Worm (Caenorhabditis elegans) whole organism, early embryonic: ENCODE data around the gene C17G10.13.

Experiments used
- B0310.2 ChIP-seq: sonication (generic microtip); optimal IDR thresholded peaks from 2 replicates; lab custom pipeline; 2016; ENCODE audit warnings: mild to moderate bottlenecking, missing genetic modification characterization, missing compliant biosample characterization
- F13C5.2 ChIP-seq: sonication (generic microtip); optimal IDR thresholded peaks from 2 replicates; lab custom pipeline; 2017; ENCODE audit warnings: mild to moderate bottlenecking, missing genetic modification characterization, inconsistent platforms, missing compliant biosample characterization
- aly-1 ChIP-seq: sonication (generic microtip); optimal IDR thresholded peaks from 2 replicates; lab custom pipeline; 2016; ENCODE audit warnings: missing genetic modification characterization, missing compliant biosample characterization
- ama-1 ChIP-seq: fragments of 150-350 bp; optimal IDR thresholded peaks from 2 replicates; lab custom pipeline; 2014
- ceh-13 ChIP-seq: fragments of 200-800 bp; sonication (Bioruptor generic); optimal IDR thresholded peaks from 2 replicates; lab custom pipeline; 2018; ENCODE audit warnings: mild to moderate bottlenecking, missing genetic modification characterization, missing compliant biosample characterization
- ceh-36 ChIP-seq: sonication (generic microtip); optimal IDR thresholded peaks from 2 replicates; lab custom pipeline; 2016; ENCODE audit warnings: missing genetic modification characterization, inconsistent platforms, missing compliant biosample characterization
- ets-7 ChIP-seq: sonication (generic microtip); optimal IDR thresholded peaks from 2 replicates; lab custom pipeline; 2016; ENCODE audit warnings: missing genotype, missing genetic modification characterization, missing compliant biosample characterization
- flt-1 ChIP-seq: fragments of 200-800 bp; sonication (Bioruptor generic); IDR thresholded peaks from 2 replicates; pipeline ENCODE4 v1.3.6; 2022; ENCODE audit warnings: missing genetic modification characterization, missing compliant biosample characterization
- hmbx-1 ChIP-seq: sonication (generic microtip); optimal IDR thresholded peaks from 2 replicates; lab custom pipeline; 2016; ENCODE audit warnings: mild to moderate bottlenecking, missing genetic modification characterization, missing compliant biosample characterization
- hmg-4 ChIP-seq: fragments of 200-800 bp; sonication (Bioruptor generic); optimal IDR thresholded peaks from 2 replicates; lab custom pipeline; 2018; ENCODE audit warnings: mild to moderate bottlenecking, missing genetic modification characterization, missing compliant biosample characterization
- hnd-1 ChIP-seq: sonication (generic microtip); optimal IDR thresholded peaks from 2 replicates; lab custom pipeline; 2016; ENCODE audit warnings: missing genetic modification characterization, missing compliant biosample characterization
- pes-1 ChIP-seq: fragments of 200-800 bp; sonication (Bioruptor generic); IDR thresholded peaks from 2 replicates; pipeline ENCODE4 v1.3.6; 2022; ENCODE audit warnings: missing genetic modification reagents, missing genetic modification characterization, missing compliant biosample characterization
- scrt-1 ChIP-seq: fragments of 200-800 bp; sonication (Bioruptor generic); IDR thresholded peaks from 2 replicates; pipeline ENCODE4 v1.3.6; 2022; ENCODE audit warnings: missing genetic modification characterization, missing compliant biosample characterization
- sea-1 ChIP-seq: fragments of 200-800 bp; sonication (Bioruptor generic); conservative IDR thresholded peaks from 2 replicates; pipeline ENCODE4 v1.3.6; 2022; ENCODE audit warnings: missing genetic modification characterization, missing compliant biosample characterization
- tbx-11 ChIP-seq: fragments of 200-800 bp; sonication (Bioruptor generic); IDR thresholded peaks from 2 replicates; pipeline ENCODE4 v1.3.6; 2022; ENCODE audit warnings: missing genetic modification characterization, missing compliant biosample characterization
- tbx-37 ChIP-seq: fragments of 200-800 bp; sonication (Bioruptor generic); conservative IDR thresholded peaks from 2 replicates; pipeline ENCODE4 v1.3.6; 2022; ENCODE audit warnings: missing genetic modification reagents, missing genetic modification characterization, missing compliant biosample characterization
- tra-4 ChIP-seq: sonication (generic microtip); optimal IDR thresholded peaks from 2 replicates; lab custom pipeline; 2017; ENCODE audit warnings: missing genetic modification characterization, missing compliant biosample characterization

The C17G10.13 gene

ce11 chrII:5553531-5553930, 36.1 kb downstream of the C17G10.13 start:
- TF ChIP-seq ama-1 (no peak), tbx-11 (GFP tag; lab: Robert Waterston, UW) (no peak), ceh-13 (no peak), hmg-4 (GFP tag; lab: Kevin White, UChicago) (no peak), scrt-1 (no peak)

- TF ChIP-seq pes-1 (GFP tag; lab: Robert Waterston, UW), result no peak
Measured at ce11 chrII:5551517-5551916, 38.1 kb downstream of the C17G10.13 start, which contains the start of gene C17C3.5. Gene C17C3.5 (plus strand): TSS chrII:5551817.

ce11 chrII:5549746-5550145, 39.8 kb downstream of the C17G10.13 start, which contains the start of gene C17C3.6:
Gene C17C3.6 (plus strand): TSS chrII:5550046.
- no peak for TF ChIP-seq flt-1 (GFP tag; lab: Robert Waterston, UW)
- TF ChIP-seq hnd-1 (tag; lab: Kevin White, UChicago), result no peak
- TF ChIP-seq pes-1 (GFP tag; lab: Robert Waterston, UW), result no peak
- no peak for TF ChIP-seq sea-1 (GFP tag; lab: Robert Waterston, UW)
- no peak for TF ChIP-seq ceh-36 (tag; lab: Kevin White, UChicago)
- no peak for TF ChIP-seq aly-1 (tag; lab: Kevin White, UChicago)
- no peak for TF ChIP-seq tbx-37 (GFP tag; lab: Robert Waterston, UW)
- no peak for TF ChIP-seq scrt-1
- no peak for TF ChIP-seq F13C5.2 (tag; lab: Kevin White, UChicago)
- no peak for TF ChIP-seq hmbx-1 (tag; lab: Kevin White, UChicago)
- TF ChIP-seq B0310.2, result no peak
- TF ChIP-seq tbx-11 (GFP tag; lab: Robert Waterston, UW), result no peak
- TF ChIP-seq ceh-13, result no peak
- TF ChIP-seq hmg-4 (GFP tag; lab: Kevin White, UChicago), result no peak
- TF ChIP-seq tra-4, result no peak
- TF ChIP-seq ama-1, result no peak
- no peak for TF ChIP-seq ets-7

DNA sequence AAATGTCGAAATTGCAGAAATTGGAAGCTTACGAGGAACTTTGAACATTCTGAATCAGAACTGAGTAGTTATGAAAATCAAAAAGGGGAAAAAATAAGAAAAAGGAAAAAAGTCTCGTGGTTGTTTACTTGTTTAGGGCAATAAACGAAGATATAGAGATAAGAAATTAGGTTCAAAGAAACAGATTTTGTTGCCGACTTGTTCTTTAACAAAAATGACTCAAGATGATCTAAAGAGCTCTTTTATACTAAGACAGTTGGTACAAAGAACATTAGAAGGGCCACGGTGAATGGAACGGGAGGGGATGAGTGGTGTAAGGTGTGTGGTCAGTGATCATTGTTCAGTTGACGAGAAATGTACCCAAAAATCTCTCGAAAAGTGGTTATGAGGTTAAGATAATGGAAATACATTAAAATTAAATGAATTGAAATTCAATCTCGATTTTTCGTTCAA, 42.1 kb downstream of the C17G10.13 start, which contains the start of gene acdh-2:
Gene acdh-2 (minus strand): TSS at position 51 of the 453 bp plus-strand sequence.
- TF ChIP-seq B0310.2, result no peak
- no peak for TF ChIP-seq scrt-1
- no peak for TF ChIP-seq ama-1
- no peak for TF ChIP-seq ceh-36 (tag; lab: Kevin White, UChicago)
- TF ChIP-seq F13C5.2 (tag; lab: Kevin White, UChicago), result no peak
- no peak for TF ChIP-seq aly-1 (tag; lab: Kevin White, UChicago)
- TF ChIP-seq hmg-4 (GFP tag; lab: Kevin White, UChicago), result no peak
- TF ChIP-seq pes-1 (GFP tag; lab: Robert Waterston, UW), result no peak
- no peak for TF ChIP-seq tbx-37 (GFP tag; lab: Robert Waterston, UW)
- no peak for TF ChIP-seq ets-7
- TF ChIP-seq hmbx-1 (tag; lab: Kevin White, UChicago), result no peak
- no peak for TF ChIP-seq sea-1 (GFP tag; lab: Robert Waterston, UW)
- TF ChIP-seq flt-1 (GFP tag; lab: Robert Waterston, UW), result no peak
- no peak for TF ChIP-seq tra-4
- no peak for TF ChIP-seq ceh-13
- TF ChIP-seq hnd-1 (tag; lab: Kevin White, UChicago), result no peak
- no peak for TF ChIP-seq tbx-11 (GFP tag; lab: Robert Waterston, UW)

DNA sequence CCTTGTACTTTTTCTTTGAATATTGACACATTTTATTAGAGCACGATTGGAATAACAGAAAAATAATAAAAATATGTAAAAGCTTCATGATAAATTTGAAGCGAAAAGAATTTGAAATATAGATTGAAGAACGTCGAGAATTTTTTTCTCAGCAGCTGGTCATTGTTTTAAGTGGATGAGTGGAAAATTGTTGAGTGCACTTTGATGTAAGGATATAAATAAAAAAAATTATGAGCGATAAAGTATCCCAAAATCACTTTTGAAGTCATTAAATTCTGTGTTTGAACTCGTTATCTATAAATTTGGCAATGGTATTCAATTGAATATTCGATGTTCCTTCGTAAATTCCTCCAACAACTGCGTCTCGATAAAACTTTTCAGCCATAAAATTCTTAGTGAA, 44.8 kb downstream of the C17G10.13 start, which contains the start of gene ins-13:
Gene ins-13 (minus strand): TSS at position 101 of the 400 bp plus-strand sequence.
- no peak for TF ChIP-seq tra-4
- TF ChIP-seq ets-7, result no peak
- TF ChIP-seq tbx-37 (GFP tag; lab: Robert Waterston, UW), result no peak

DNA sequence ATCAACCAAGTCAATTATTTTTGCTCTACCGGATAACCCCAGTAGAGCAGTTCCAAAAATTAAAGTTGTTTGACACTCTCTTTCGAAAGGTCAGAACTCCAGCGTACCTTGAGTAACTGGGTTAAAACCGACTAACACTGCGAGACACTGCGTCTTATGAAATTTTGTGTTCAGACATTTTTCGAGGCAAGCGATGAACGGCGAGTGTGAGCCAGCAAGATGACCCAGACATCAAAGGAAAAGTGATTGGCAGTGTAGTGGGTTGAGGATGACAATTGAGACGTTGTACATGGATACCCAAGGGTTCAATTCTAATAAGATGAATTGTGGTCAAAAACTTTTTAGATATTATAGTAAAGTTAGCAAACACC, 45.5 kb downstream of the C17G10.13 start:
- TF ChIP-seq tra-4 (no peak), pes-1 (GFP tag; lab: Robert Waterston, UW) (no peak), B0310.2 (no peak), aly-1 (tag; lab: Kevin White, UChicago) (no peak), hmg-4 (GFP tag; lab: Kevin White, UChicago) (no peak), ets-7 (no peak)

ce11 chrII:5543476-5544144, 46.0 kb downstream of the C17G10.13 start:
- TF ChIP-seq ama-1 (peak; percentile 100), hmg-4 (GFP tag; lab: Kevin White, UChicago) (peak; percentile 90), aly-1 (tag; lab: Kevin White, UChicago) (no peak), ceh-13 (peak; percentile 30), sea-1 (GFP tag; lab: Robert Waterston, UW) (peak; percentile 90), tbx-11 (GFP tag; lab: Robert Waterston, UW) (peak; percentile 85), tbx-37 (GFP tag; lab: Robert Waterston, UW) (peak; percentile 59), flt-1 (GFP tag; lab: Robert Waterston, UW) (peak; percentile 60; the same call in 1 of the 2 replicates), ets-7 (peak; percentile 77), ceh-36 (tag; lab: Kevin White, UChicago) (peak; percentile 85), scrt-1 (peak; percentile 78), hmbx-1 (tag; lab: Kevin White, UChicago) (peak; percentile 83), pes-1 (GFP tag; lab: Robert Waterston, UW) (peak; percentile 78), tra-4 (peak; percentile 88), hnd-1 (tag; lab: Kevin White, UChicago) (peak; percentile 59), B0310.2 (peak; percentile 91), F13C5.2 (tag; lab: Kevin White, UChicago) (peak; percentile 95)

DNA sequence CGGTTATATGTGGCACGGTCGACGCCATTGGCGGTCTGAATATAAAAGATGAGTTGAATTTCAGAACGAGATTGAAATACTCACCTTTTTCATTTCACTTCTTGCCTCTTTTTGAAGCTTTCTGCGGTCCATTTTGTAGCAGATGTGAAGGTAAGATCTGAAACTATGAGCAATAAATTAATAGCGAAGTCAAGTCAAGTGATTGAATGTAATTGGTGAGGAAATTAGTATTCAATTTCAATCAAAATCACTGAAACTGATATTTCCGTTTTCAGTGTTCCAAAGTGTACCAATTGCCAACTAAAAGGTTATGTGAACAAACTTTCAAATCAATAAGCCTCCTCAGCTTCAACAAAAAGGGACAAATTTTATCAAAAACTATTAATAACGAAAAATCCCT, 47.9 kb downstream of the C17G10.13 start, which contains the start of gene C17C3.24:
Gene C17C3.24 (minus strand): TSS at position 101 of the 400 bp plus-strand sequence.
- TF ChIP-seq ceh-36 (tag; lab: Kevin White, UChicago) (no peak), pes-1 (GFP tag; lab: Robert Waterston, UW) (no peak), aly-1 (tag; lab: Kevin White, UChicago) (no peak), hnd-1 (tag; lab: Kevin White, UChicago) (no peak), sea-1 (GFP tag; lab: Robert Waterston, UW) (no peak), tbx-37 (GFP tag; lab: Robert Waterston, UW) (no peak), tbx-11 (GFP tag; lab: Robert Waterston, UW) (no peak), F13C5.2 (tag; lab: Kevin White, UChicago) (no peak), flt-1 (GFP tag; lab: Robert Waterston, UW) (no peak), ama-1 (no peak), scrt-1 (no peak), B0310.2 (no peak), ets-7 (no peak), hmg-4 (GFP tag; lab: Kevin White, UChicago) (no peak), ceh-13 (no peak), tra-4 (no peak), hmbx-1 (tag; lab: Kevin White, UChicago) (no peak)
